5 worm cellular contexts compared by ENCODE assay signal in genomic region chrII:937265-937664, ce11.
A peak's percentile ranks its signal among the peaks of the same experiment; 100 is the strongest.
TF ChIP-seq lines count a peak whose summit lies in the region.

No protein-coding gene starts in this region.

TF ChIP-seq in whole organism, L4 larva, 104 proteins besides CTCF, POLR2A, EP300 and RAD21:
- TF ChIP-seq nhr-111 (GFP tag; optimal IDR thresholded peaks at IDR 0.05; lab: Kevin White, UChicago) (no peak), aha-1 (tag; lab: Kevin White, UChicago) (peak; percentile 23), unc-62 (GFP tag; optimal IDR thresholded peaks at IDR 0.05 in 1 of 2; lab: Kevin White, UChicago) (peak in 1 of 2 experiments; percentile 28), unc-62 (tag; optimal IDR thresholded peaks at IDR 0.05; lab: Kevin White, UChicago) (no peak), arid-1 (GFP tag; conservative IDR thresholded peaks at IDR 0.05; lab: Robert Waterston, UW) (no peak)

TF ChIP-seq in whole organism, early embryonic, 17 proteins besides CTCF, POLR2A, EP300 and RAD21:
- no peak for TF ChIP-seq F13C5.2 (tag; optimal IDR thresholded peaks at IDR 0.05; lab: Kevin White, UChicago)
- no peak for TF ChIP-seq scrt-1 (GFP tag; IDR thresholded peaks at IDR 0.05; lab: Robert Waterston, UW)
- no peak for TF ChIP-seq hmg-4 (GFP tag; optimal IDR thresholded peaks at IDR 0.05; lab: Kevin White, UChicago)
- TF ChIP-seq ceh-13 (GFP tag; optimal IDR thresholded peaks at IDR 0.05; lab: Kevin White, UChicago) = no peak
- TF ChIP-seq ceh-36 (tag; optimal IDR thresholded peaks at IDR 0.05; lab: Kevin White, UChicago) = no peak
- 0 out of 2 replicates have a peak, but pooled peaks have one; percentile 22 for TF ChIP-seq sea-1 (GFP tag; conservative IDR thresholded peaks at IDR 0.05; lab: Robert Waterston, UW)
- TF ChIP-seq tra-4 (tag; optimal IDR thresholded peaks at IDR 0.05; lab: Kevin White, UChicago) = no peak

TF ChIP-seq in whole organism, late embryonic, 69 proteins besides CTCF, POLR2A, EP300 and RAD21:
- TF ChIP-seq pha-4 (tag; optimal IDR thresholded peaks at IDR 0.05; lab: Kevin White, UChicago) (no peak), syd-9 (tag; optimal IDR thresholded peaks at IDR 0.05; lab: Kevin White, UChicago) (no peak), ref-2 (tag; optimal IDR thresholded peaks at IDR 0.05; lab: Kevin White, UChicago) (peak; percentile 83)

TF ChIP-seq in whole organism, midembryonic, 9 proteins besides CTCF, POLR2A, EP300 and RAD21:
- TF ChIP-seq klf-2 (GFP tag; conservative IDR thresholded peaks at IDR 0.05; lab: Robert Waterston, UW) (no peak), flt-1 (GFP tag; IDR thresholded peaks at IDR 0.05; lab: Robert Waterston, UW) (peak; percentile 54; the same call in 1 of the 2 replicates), T22C8.4 (GFP tag; IDR thresholded peaks at IDR 0.05; lab: Robert Waterston, UW) (no peak)

TF ChIP-seq in whole organism, mixed stage, embryonic, 35 proteins besides CTCF, POLR2A, EP300 and RAD21:
- TF ChIP-seq zip-8 (tag; optimal IDR thresholded peaks at IDR 0.05; lab: Kevin White, UChicago) = peak; percentile 64
- peak; percentile 71 for TF ChIP-seq cnd-1 (tag; optimal IDR thresholded peaks at IDR 0.05; lab: Kevin White, UChicago)
- no peak for TF ChIP-seq nhr-76 (tag; optimal IDR thresholded peaks at IDR 0.05; lab: Kevin White, UChicago)
- peak; percentile 46 for TF ChIP-seq lin-32 (GFP tag; optimal IDR thresholded peaks at IDR 0.05; lab: Kevin White, UChicago)
- peak; percentile 90 for TF ChIP-seq nhr-2 (tag; optimal IDR thresholded peaks at IDR 0.05; lab: Kevin White, UChicago)
- no peak for TF ChIP-seq elt-3 (tag; optimal IDR thresholded peaks at IDR 0.05; lab: Kevin White, UChicago)
TF ChIP-seq in whole organism, mixed stage, embryonic: peak in this region for 4.
